Worm (Caenorhabditis elegans): ENCODE data around the gene elo-2.

The elo-2 gene

ce11 chrIV:17467325-17467724, at the start of gene elo-2:
elo-2 (minus strand) TSS chrIV:17467408.
- peak; percentile 7 for TF ChIP-seq nhr-77 (tag; optimal IDR thresholded peaks at IDR 0.05)
- TF ChIP-seq aha-1 (tag), result peak; percentile 91
- no peak for TF ChIP-seq nhr-237 (tag; optimal IDR thresholded peaks at IDR 0.05)
- no peak for TF ChIP-seq vab-7 (GFP tag; IDR thresholded peaks at IDR 0.05)
- TF ChIP-seq F10B5.3 (tag; optimal IDR thresholded peaks at IDR 0.05), result no peak
- no peak for TF ChIP-seq nhr-6 (tag; optimal IDR thresholded peaks at IDR 0.05)
- no peak for TF ChIP-seq ama-1 (optimal IDR thresholded peaks at IDR 0.05)
- TF ChIP-seq nhr-42 (GFP tag; IDR thresholded peaks at IDR 0.05), result no peak
- TF ChIP-seq sdz-12 (GFP tag; optimal IDR thresholded peaks at IDR 0.05), result no peak
- TF ChIP-seq nhr-48 (tag; optimal IDR thresholded peaks at IDR 0.05), result no peak
- TF ChIP-seq pha-4 (GFP tag; IDR thresholded peaks at IDR 0.05), result no peak
- no peak for TF ChIP-seq pha-4 (tag; optimal IDR thresholded peaks at IDR 0.05)
- TF ChIP-seq hif-1 (tag; optimal IDR thresholded peaks at IDR 0.05), result no peak
- no peak for TF ChIP-seq mes-2 (tag; optimal IDR thresholded peaks at IDR 0.05; ENCODE audit: poor library complexity, severe bottlenecking)
- peak; percentile 62 for TF ChIP-seq nhr-28 (tag; optimal IDR thresholded peaks at IDR 0.05)
- TF ChIP-seq pqm-1 (tag; optimal IDR thresholded peaks at IDR 0.05), result peak; percentile 24
- TF ChIP-seq egl-43 (GFP tag; IDR thresholded peaks at IDR 0.05), result no peak
- TF ChIP-seq nhr-111 (GFP tag; optimal IDR thresholded peaks at IDR 0.05), result no peak
- TF ChIP-seq php-3 (GFP tag; IDR thresholded peaks at IDR 0.05), result peak; percentile 65; the same call in 1 of the 2 replicates
- no peak for TF ChIP-seq madf-9 (GFP tag; conservative IDR thresholded peaks at IDR 0.05)
- TF ChIP-seq spr-1 (tag; optimal IDR thresholded peaks at IDR 0.05), result no peak
- no peak for TF ChIP-seq daf-16 (GFP tag; optimal IDR thresholded peaks at IDR 0.05)
- TF ChIP-seq daf-16 (tag; optimal IDR thresholded peaks at IDR 0.05), result peak; percentile 53
- no peak for TF ChIP-seq F49E8.2 (tag; optimal IDR thresholded peaks at IDR 0.05; ENCODE audit: borderline replicate concordance)
- TF ChIP-seq cey-2 (tag; optimal IDR thresholded peaks at IDR 0.05; ENCODE audit: borderline replicate concordance, insufficient read depth), result no peak
- TF ChIP-seq dmd-6 (GFP tag; IDR thresholded peaks at IDR 0.05), result peak; percentile 72
- TF ChIP-seq Y5F2A.4 (GFP tag; optimal IDR thresholded peaks at IDR 0.05), result no peak
- no peak for TF ChIP-seq lin-13 (GFP tag; optimal IDR thresholded peaks at IDR 0.05)
- TF ChIP-seq unc-39 (tag; optimal IDR thresholded peaks at IDR 0.05), result no peak
- peak; percentile 65 for TF ChIP-seq dve-1 (tag; optimal IDR thresholded peaks at IDR 0.05; ENCODE audit: insufficient read depth)
- TF ChIP-seq dpl-1 (GFP tag; optimal IDR thresholded peaks at IDR 0.05), result no peak
- no peak for TF ChIP-seq zag-1 (tag; optimal IDR thresholded peaks at IDR 0.05)
- no peak for TF ChIP-seq aly-2 (tag; optimal IDR thresholded peaks at IDR 0.05)
- no peak for TF ChIP-seq ceh-28 (tag; optimal IDR thresholded peaks at IDR 0.05)
- TF ChIP-seq F44E2.7 (GFP tag; IDR thresholded peaks at IDR 0.05), result no peak
- TF ChIP-seq duxl-1 (tag; optimal IDR thresholded peaks at IDR 0.05; ENCODE audit: poor library complexity), result no peak
- no peak for TF ChIP-seq ces-1 (GFP tag; optimal IDR thresholded peaks at IDR 0.05)
- peak; percentile 66 for TF ChIP-seq hlh-11 (tag; optimal IDR thresholded peaks at IDR 0.05)
- TF ChIP-seq T20F7.1 (GFP tag; optimal IDR thresholded peaks at IDR 0.05), result no peak

- peak; percentile 41; the same call in 1 of the 2 replicates for TF ChIP-seq set-16 (GFP tag; IDR thresholded peaks at IDR 0.05)
These were observed 25.5 kb upstream of the elo-2 start for ce11 chrIV:17492712-17493111.

ce11 chrIV:17490679-17491078, 23.5 kb upstream of the elo-2 start, which contains the start of gene nas-6:
nas-6 (minus strand) TSS chrIV:17490779.
- TF ChIP-seq pha-4 (GFP tag; IDR thresholded peaks at IDR 0.05), result no peak
- no peak for TF ChIP-seq pha-4 (tag; optimal IDR thresholded peaks at IDR 0.05)
- TF ChIP-seq ceh-28 (tag; optimal IDR thresholded peaks at IDR 0.05), result no peak
- no peak for TF ChIP-seq madf-9 (GFP tag; conservative IDR thresholded peaks at IDR 0.05)
- TF ChIP-seq nhr-111 (GFP tag; optimal IDR thresholded peaks at IDR 0.05), result no peak
- TF ChIP-seq mdt-29 (GFP tag; IDR thresholded peaks at IDR 0.05), result no peak
- TF ChIP-seq fos-1 (tag; optimal IDR thresholded peaks at IDR 0.05), result no peak
- no peak for TF ChIP-seq saeg-2 (GFP tag; IDR thresholded peaks at IDR 0.05)
- no peak for TF ChIP-seq snpc-1.2 (GFP tag; IDR thresholded peaks at IDR 0.05)
- TF ChIP-seq R02D3.7 (tag; optimal IDR thresholded peaks at IDR 0.05), result no peak
- TF ChIP-seq snpc-4 (tag; optimal IDR thresholded peaks at IDR 0.05), result no peak
